Worm (Caenorhabditis elegans) whole organism, L2 larva: ENCODE measurements around the gene npr-3.

Source experiments
- C34F6.9 ChIP-seq: fragments of 150-350 bp; optimal IDR thresholded peaks from 2 replicates; lab custom pipeline; 2014; ENCODE audit warnings: missing biosample characterization, missing genetic modification characterization
- R02D3.7 ChIP-seq: fragments of 150-350 bp; optimal IDR thresholded peaks from 2 replicates; lab custom pipeline; 2014; ENCODE audit warnings: missing biosample characterization, missing genetic modification characterization
- Y55F3AM.14 ChIP-seq: fragments of 200-800 bp; sonication (Bioruptor generic); optimal IDR thresholded peaks from 2 replicates; lab custom pipeline; 2018; ENCODE audit warnings: mild to moderate bottlenecking, missing genetic modification characterization, missing compliant biosample characterization
- ZK546.5 ChIP-seq: sonication (generic microtip); optimal IDR thresholded peaks from 2 replicates; lab custom pipeline; 2017; ENCODE audit warnings: missing biosample characterization, missing genetic modification characterization
- alr-1 ChIP-seq: fragments of 150-350 bp; optimal IDR thresholded peaks from 2 replicates; lab custom pipeline; 2014; ENCODE audit warnings: missing biosample characterization, missing genetic modification characterization
- aly-2 ChIP-seq: fragments of 150-350 bp; optimal IDR thresholded peaks from 2 replicates; lab custom pipeline; 2014; ENCODE audit warnings: missing biosample characterization, missing genetic modification characterization
- ama-1 ChIP-seq: fragments of 150-350 bp; optimal IDR thresholded peaks from 2 replicates; lab custom pipeline; 2018; ENCODE audit warnings: inconsistent platforms
- blmp-1 ChIP-seq: sonication (generic microtip); optimal IDR thresholded peaks from 2 replicates; lab custom pipeline; 2017; ENCODE audit warnings: missing genetic modification characterization, mild to moderate bottlenecking, missing compliant biosample characterization, antibody characterized with exemption, moderate library complexity; ENCODE audit not compliant: insufficient read depth
- ceh-16 ChIP-seq: fragments of 150-350 bp; optimal IDR thresholded peaks from 2 replicates; lab custom pipeline; 2014; ENCODE audit warnings: missing biosample characterization, missing genetic modification characterization
- ceh-82 ChIP-seq: fragments of 150-350 bp; optimal IDR thresholded peaks from 2 replicates; lab custom pipeline; 2014; ENCODE audit warnings: missing biosample characterization, missing genetic modification characterization
- crh-2 ChIP-seq: sonication (generic microtip); optimal IDR thresholded peaks from 2 replicates; lab custom pipeline; 2017; ENCODE audit warnings: missing biosample characterization, missing genetic modification characterization
- dmd-4 ChIP-seq: sonication (generic microtip); optimal IDR thresholded peaks from 2 replicates; lab custom pipeline; 2017; ENCODE audit warnings: missing biosample characterization, missing genetic modification characterization
- egl-27 ChIP-seq: sonication (generic microtip); optimal IDR thresholded peaks from 3 replicates; lab custom pipeline; 2017; ENCODE audit warnings: missing biosample characterization, missing genetic modification reagents, missing genetic modification characterization
- elt-3 ChIP-seq: sonication (generic microtip); optimal IDR thresholded peaks from 2 replicates; lab custom pipeline; 2017; ENCODE audit warnings: missing biosample characterization, missing genetic modification characterization
- fos-1 ChIP-seq: fragments of 150-350 bp; optimal IDR thresholded peaks from 2 replicates; lab custom pipeline; 2014; ENCODE audit warnings: missing biosample characterization, missing genetic modification characterization
- gmeb-1 ChIP-seq: fragments of 150-350 bp; optimal IDR thresholded peaks from 2 replicates; lab custom pipeline; 2014; ENCODE audit warnings: missing biosample characterization, missing genetic modification characterization
- lin-39 ChIP-seq: fragments of 150-350 bp; optimal IDR thresholded peaks from 2 replicates; lab custom pipeline; 2014; ENCODE audit warnings: missing biosample characterization, missing genetic modification reagents, missing genetic modification characterization
- lsy-2 ChIP-seq, 2 experiments: fragments of 150-350 bp in 1 of 2; sonication (generic microtip) in 1 of 2; optimal IDR thresholded peaks; 2 replicates each; lab custom pipeline; 2014 to 2017; ENCODE audit warnings: missing biosample characterization in 2 of 2, missing genetic modification characterization in 2 of 2
- mab-5 ChIP-seq: fragments of 150-350 bp; optimal IDR thresholded peaks from 2 replicates; lab custom pipeline; 2014; ENCODE audit warnings: missing biosample characterization, missing genetic modification characterization
- mbf-1 ChIP-seq: sonication (generic microtip); optimal IDR thresholded peaks from 2 replicates; lab custom pipeline; 2017; ENCODE audit warnings: missing biosample characterization, missing genetic modification characterization
- mdl-1 ChIP-seq, 2 experiments: fragments of 150-350 bp in 1 of 2; sonication (generic microtip) in 1 of 2; optimal IDR thresholded peaks; 2 replicates each; lab custom pipeline; 2017; ENCODE audit warnings: missing biosample characterization in 2 of 2, missing genetic modification characterization in 2 of 2
- nhr-10 ChIP-seq: sonication (generic microtip); optimal IDR thresholded peaks from 2 replicates; lab custom pipeline; 2017; ENCODE audit warnings: missing biosample characterization, missing genetic modification characterization
- nhr-11 ChIP-seq: fragments of 150-350 bp; optimal IDR thresholded peaks from 2 replicates; lab custom pipeline; 2014; ENCODE audit warnings: missing biosample characterization, missing genetic modification characterization
- nhr-129 ChIP-seq: fragments of 150-350 bp; optimal IDR thresholded peaks from 2 replicates; lab custom pipeline; 2014; ENCODE audit warnings: missing biosample characterization, missing genetic modification characterization
- nhr-21 ChIP-seq: fragments of 150-350 bp; optimal IDR thresholded peaks from 2 replicates; lab custom pipeline; 2014; ENCODE audit warnings: missing biosample characterization, missing genetic modification characterization
- nhr-23 ChIP-seq: fragments of 150-350 bp; optimal IDR thresholded peaks from 2 replicates; lab custom pipeline; 2014; ENCODE audit warnings: missing biosample characterization, missing genetic modification reagents, missing genetic modification characterization
- nhr-25 ChIP-seq: fragments of 150-350 bp; sonication (generic microtip); optimal IDR thresholded peaks from 3 replicates; lab custom pipeline; 2014; ENCODE audit warnings: missing biosample characterization, missing genetic modification characterization
- nhr-6 ChIP-seq: fragments of 150-350 bp; optimal IDR thresholded peaks from 2 replicates; lab custom pipeline; 2014; ENCODE audit warnings: missing biosample characterization, missing genetic modification characterization
- nhr-77 ChIP-seq: fragments of 150-350 bp; optimal IDR thresholded peaks from 2 replicates; lab custom pipeline; 2014; ENCODE audit warnings: missing biosample characterization, missing genetic modification characterization
- sem-4 ChIP-seq: fragments of 150-350 bp; optimal IDR thresholded peaks from 2 replicates; lab custom pipeline; 2014; ENCODE audit warnings: missing biosample characterization, missing genetic modification reagents, missing genetic modification characterization
- skn-1 ChIP-seq: sonication (generic microtip); optimal IDR thresholded peaks from 2 replicates; lab custom pipeline; 2017; ENCODE audit warnings: missing biosample characterization, missing genetic modification characterization
- sma-3 ChIP-seq: sonication (generic microtip); optimal IDR thresholded peaks from 2 replicates; lab custom pipeline; 2016; ENCODE audit warnings: missing genetic modification reagents, missing genetic modification characterization, missing compliant biosample characterization
- sma-9 ChIP-seq, 2 experiments: fragments of 150-350 bp in 1 of 2; sonication (generic microtip) in 1 of 2; optimal IDR thresholded peaks; 2 replicates each; lab custom pipeline; 2014 to 2016; ENCODE audit warnings: missing genetic modification characterization in 2 of 2, mild to moderate bottlenecking in 1 of 2, missing biosample characterization in 1 of 2, missing compliant biosample characterization in 1 of 2, missing genetic modification reagents in 1 of 2, moderate library complexity in 1 of 2
- snpc-4 ChIP-seq: fragments of 150-350 bp; optimal IDR thresholded peaks from 2 replicates; lab custom pipeline; 2014; ENCODE audit warnings: missing biosample characterization, missing genetic modification characterization
- unc-39 ChIP-seq: fragments of 150-350 bp; optimal IDR thresholded peaks from 2 replicates; lab custom pipeline; 2014; ENCODE audit warnings: missing biosample characterization, missing genetic modification characterization
- unc-62 ChIP-seq: fragments of 150-350 bp; optimal IDR thresholded peaks from 2 replicates; lab custom pipeline; 2014; ENCODE audit warnings: missing biosample characterization, missing genetic modification reagents, missing genetic modification characterization
- zag-1 ChIP-seq: fragments of 150-350 bp; optimal IDR thresholded peaks from 2 replicates; lab custom pipeline; 2014; ENCODE audit warnings: missing biosample characterization, missing genetic modification characterization
- ztf-1 ChIP-seq: fragments of 200-800 bp; sonication (Bioruptor generic); conservative IDR thresholded peaks from 2 replicates; pipeline ENCODE4 v1.3.6; 2022; ENCODE audit warnings: missing genetic modification characterization, missing compliant biosample characterization
- ztf-11 ChIP-seq: sonication (generic microtip); optimal IDR thresholded peaks from 2 replicates; lab custom pipeline; 2017; ENCODE audit warnings: missing biosample characterization, missing genetic modification characterization
- ztf-4 ChIP-seq: fragments of 150-350 bp; optimal IDR thresholded peaks from 2 replicates; lab custom pipeline; 2014; ENCODE audit warnings: missing biosample characterization, missing genetic modification characterization

The npr-3 gene

ce11 chrIV:11489610-11490339 lies 30.0 kb downstream of the npr-3 start (continued):
- TF ChIP-seq zag-1 (tag; lab: Kevin White, UChicago), result no peak
- TF ChIP-seq dmd-4 (tag; lab: Kevin White, UChicago), result no peak
- no peak for TF ChIP-seq alr-1
- TF ChIP-seq nhr-129 (tag; lab: Kevin White, UChicago), result peak; percentile 64

ce11 chrIV:11491422-11491821 lies 31.6 kb downstream of the npr-3 start:
- TF ChIP-seq unc-39 (tag; lab: Kevin White, UChicago) (no peak), sem-4 (tag; lab: Kevin White, UChicago) (no peak), egl-27 (no peak), Y55F3AM.14 (GFP tag; lab: Kevin White, UChicago) (peak; percentile 41), mbf-1 (no peak), fos-1 (tag; lab: Kevin White, UChicago) (peak; percentile 56), nhr-21 (tag; lab: Kevin White, UChicago) (peak; percentile 47), blmp-1 (peak; percentile 77), ztf-4 (tag; lab: Kevin White, UChicago) (peak; percentile 17), sma-3 (peak; percentile 70), nhr-25 (tag; lab: Kevin White, UChicago) (peak; percentile 78), nhr-129 (tag; lab: Kevin White, UChicago) (peak; percentile 11), sma-9 (GFP tag; optimal IDR thresholded peaks at IDR 0.05; lab: Kevin White, UChicago) (peak; percentile 32), sma-9 (tag; optimal IDR thresholded peaks at IDR 0.05; lab: Kevin White, UChicago) (no peak), alr-1 (no peak), ceh-16 (no peak), nhr-23 (tag; lab: Kevin White, UChicago) (no peak), ztf-11 (tag; lab: Kevin White, UChicago) (no peak)
- TF ChIP-seq, all 48 proteins: peak for 9

ce11 chrIV:11492345-11492744 lies 32.6 kb downstream of the npr-3 start:
- no peak for TF ChIP-seq nhr-21 (tag; lab: Kevin White, UChicago)
- TF ChIP-seq nhr-23 (tag; lab: Kevin White, UChicago), result no peak
- no peak for TF ChIP-seq R02D3.7 (tag; lab: Kevin White, UChicago)
- no peak for TF ChIP-seq egl-27
- TF ChIP-seq, all 48 proteins: peak for 0

- TF ChIP-seq R02D3.7 (tag; lab: Kevin White, UChicago), result no peak
- no peak for TF ChIP-seq nhr-6
- TF ChIP-seq aly-2, result no peak
- TF ChIP-seq nhr-25 (tag; lab: Kevin White, UChicago), result no peak
- TF ChIP-seq mab-5, result no peak
- no peak for TF ChIP-seq sma-9 (GFP tag; optimal IDR thresholded peaks at IDR 0.05; lab: Kevin White, UChicago)
- no peak for TF ChIP-seq sma-9 (tag; optimal IDR thresholded peaks at IDR 0.05; lab: Kevin White, UChicago)
- no peak for TF ChIP-seq ama-1 (lab: Kevin White, UChicago)
- TF ChIP-seq mbf-1, result no peak
- TF ChIP-seq crh-2, result no peak
- TF ChIP-seq sem-4 (tag; lab: Kevin White, UChicago), result peak; percentile 5
- TF ChIP-seq ZK546.5 (tag; lab: Kevin White, UChicago), result no peak
- TF ChIP-seq gmeb-1 (tag; lab: Kevin White, UChicago), result no peak
- no peak for TF ChIP-seq blmp-1
- TF ChIP-seq nhr-21 (tag; lab: Kevin White, UChicago), result peak; percentile 9
These were observed 34.1 kb downstream of the npr-3 start for ce11 chrIV:11493899-11494298.

- TF ChIP-seq ceh-82 (no peak), nhr-10 (tag; lab: Kevin White, UChicago) (no peak), unc-39 (tag; lab: Kevin White, UChicago) (no peak), nhr-77 (no peak), ztf-4 (tag; lab: Kevin White, UChicago) (no peak), nhr-11 (tag; lab: Kevin White, UChicago) (no peak), zag-1 (tag; lab: Kevin White, UChicago) (peak; percentile 60), nhr-6 (no peak), mab-5 (no peak), sma-3 (no peak), crh-2 (peak; percentile 2), lin-39 (tag; lab: Kevin White, UChicago) (no peak), skn-1 (tag; lab: Kevin White, UChicago) (no peak), Y55F3AM.14 (GFP tag; lab: Kevin White, UChicago) (no peak), alr-1 (no peak), ama-1 (lab: Kevin White, UChicago) (no peak), unc-62 (GFP tag; lab: Kevin White, UChicago) (no peak), ztf-1 (no peak), dmd-4 (tag; lab: Kevin White, UChicago) (no peak), nhr-21 (tag; lab: Kevin White, UChicago) (no peak), mbf-1 (no peak), blmp-1 (no peak), snpc-4 (tag; lab: Kevin White, UChicago) (no peak), ZK546.5 (tag; lab: Kevin White, UChicago) (no peak), lsy-2 (tag; optimal IDR thresholded peaks at IDR 0.05; lab: Kevin White, UChicago) (peak in 1 of 2 experiments; percentile 47), gmeb-1 (tag; lab: Kevin White, UChicago) (no peak), sem-4 (tag; lab: Kevin White, UChicago) (peak; percentile 40), R02D3.7 (tag; lab: Kevin White, UChicago) (no peak), C34F6.9 (tag; lab: Kevin White, UChicago) (peak; percentile 24), elt-3 (tag; lab: Kevin White, UChicago) (no peak), ceh-16 (no peak), mdl-1 (tag; optimal IDR thresholded peaks at IDR 0.05; lab: Kevin White, UChicago) (no peak), aly-2 (no peak)
These were observed 35.1 kb downstream of the npr-3 start for ce11 chrIV:11494924-11495323.
